Fruit fly (Drosophila melanogaster) whole organism, embryonic: ENCODE measurements around the gene NijB.

Source experiments
- Asciz ChIP-seq: fragments of 200-800 bp; sonication (Bioruptor generic); optimal IDR thresholded peaks from 2 replicates; lab custom pipeline; 2017; ENCODE audit warnings: missing biosample characterization, mild to moderate bottlenecking, missing genetic modification characterization, missing genetic modification reagents
- Bdp1 ChIP-seq: fragments of 200-800 bp; sonication (Bioruptor generic); optimal IDR thresholded peaks from 3 replicates; lab custom pipeline; 2016; ENCODE audit warnings: missing biosample characterization, missing genetic modification characterization
- Blimp-1 ChIP-seq: fragments of 200-800 bp; sonication (Bioruptor generic); optimal IDR thresholded peaks from 3 replicates; lab custom pipeline; 2018; ENCODE audit warnings: missing biosample characterization, missing genetic modification characterization, mild to moderate bottlenecking, moderate library complexity, missing genetic modification reagents
- BtbVII ChIP-seq: fragments of 200-800 bp; sonication (Bioruptor generic); optimal IDR thresholded peaks from 3 replicates; lab custom pipeline; 2017; ENCODE audit warnings: missing biosample characterization, mild to moderate bottlenecking, missing genetic modification characterization
- CG11247 ChIP-seq: fragments of 200-800 bp; sonication (Bioruptor generic); IDR thresholded peaks from 2 replicates; pipeline ENCODE4 v1.3.6; 2022; ENCODE audit warnings: missing biosample characterization, missing genetic modification characterization
- CG12155 ChIP-seq: fragments of 200-800 bp; sonication (Bioruptor generic); optimal IDR thresholded peaks from 3 replicates; lab custom pipeline; 2016; ENCODE audit warnings: missing biosample characterization, missing genetic modification characterization
- CG14441 ChIP-seq: fragments of 200-800 bp; sonication (Bioruptor generic); IDR thresholded peaks from 2 replicates; pipeline ENCODE4 v1.3.6; 2022; ENCODE audit warnings: missing biosample characterization, missing genetic modification characterization
- CG16815 ChIP-seq: fragments of 200-800 bp; sonication (Bioruptor generic); optimal IDR thresholded peaks from 3 replicates; lab custom pipeline; 2017; ENCODE audit warnings: missing biosample characterization, mild to moderate bottlenecking, missing genetic modification characterization
- CG16863 ChIP-seq: fragments of 200-800 bp; sonication (Bioruptor generic); optimal IDR thresholded peaks from 3 replicates; lab custom pipeline; 2016; ENCODE audit warnings: missing biosample characterization, missing genetic modification characterization
- CG17385 ChIP-seq: fragments of 200-800 bp; sonication (Bioruptor generic); optimal IDR thresholded peaks from 3 replicates; lab custom pipeline; 2018; ENCODE audit warnings: missing biosample characterization, mild to moderate bottlenecking, missing genetic modification characterization
- CG17568 ChIP-seq: fragments of 200-800 bp; sonication (Bioruptor generic); optimal IDR thresholded peaks from 2 replicates; lab custom pipeline; 2018; ENCODE audit warnings: missing biosample characterization, mild to moderate bottlenecking, missing genetic modification characterization, moderate library complexity
- CG17802 ChIP-seq: fragments of 200-800 bp; sonication (Bioruptor generic); optimal IDR thresholded peaks from 2 replicates; lab custom pipeline; 2018; ENCODE audit warnings: missing biosample characterization, mild to moderate bottlenecking, missing genetic modification characterization, moderate library complexity
- CG2120 ChIP-seq: fragments of 200-800 bp; sonication (Bioruptor generic); optimal IDR thresholded peaks from 3 replicates; lab custom pipeline; 2016; ENCODE audit warnings: missing biosample characterization, missing genetic modification characterization
- CG2889 ChIP-seq: fragments of 200-800 bp; sonication (Bioruptor generic); IDR thresholded peaks from 3 replicates; pipeline ENCODE4 v1.3.6; 2022; ENCODE audit warnings: missing biosample characterization, missing genetic modification characterization
- CG3065 ChIP-seq: fragments of 200-800 bp; sonication (Bioruptor generic); optimal IDR thresholded peaks from 2 replicates; lab custom pipeline; 2016; ENCODE audit warnings: missing biosample characterization, missing genetic modification characterization
- CG3281 ChIP-seq: fragments of 200-800 bp; sonication (Bioruptor generic); optimal IDR thresholded peaks from 3 replicates; lab custom pipeline; 2017; ENCODE audit warnings: missing biosample characterization, mild to moderate bottlenecking, missing genetic modification characterization
- CG4282 ChIP-seq: fragments of 200-800 bp; sonication (Bioruptor generic); optimal IDR thresholded peaks from 2 replicates; lab custom pipeline; 2016; ENCODE audit warnings: missing biosample characterization, missing genetic modification characterization
- CG4328 ChIP-seq: fragments of 200-800 bp; sonication (Bioruptor generic); optimal IDR thresholded peaks from 3 replicates; lab custom pipeline; 2017; ENCODE audit warnings: missing biosample characterization, missing genetic modification reagents, missing genetic modification characterization
- CG6272 ChIP-seq: fragments of 200-800 bp; sonication (Bioruptor generic); IDR thresholded peaks from 2 replicates; pipeline ENCODE4 v1.3.6; 2022; ENCODE audit warnings: missing biosample characterization, missing genetic modification characterization
- CG6689 ChIP-seq: fragments of 200-800 bp; sonication (Bioruptor generic); IDR thresholded peaks from 2 replicates; pipeline ENCODE4 v1.3.6; 2022; ENCODE audit warnings: missing biosample characterization, missing genetic modification characterization
- CG6765 ChIP-seq: fragments of 200-800 bp; sonication (Bioruptor generic); optimal IDR thresholded peaks from 3 replicates; lab custom pipeline; 2017; ENCODE audit warnings: missing biosample characterization, mild to moderate bottlenecking, missing genetic modification characterization
- Dek ChIP-seq: fragments of 200-800 bp; sonication (Bioruptor generic); optimal IDR thresholded peaks from 3 replicates; lab custom pipeline; 2019; ENCODE audit warnings: missing biosample characterization, mild to moderate bottlenecking, missing genetic modification characterization, moderate library complexity
- Doc3 ChIP-seq: fragments of 200-800 bp; sonication (Bioruptor generic); IDR thresholded peaks from 3 replicates; pipeline ENCODE4 v1.3.6; 2022; ENCODE audit warnings: missing biosample characterization, missing genetic modification characterization; ENCODE audit not compliant: partially characterized antibody
- Hand ChIP-seq: fragments of 200-800 bp; sonication (Bioruptor generic); optimal IDR thresholded peaks from 2 replicates; lab custom pipeline; 2017; ENCODE audit warnings: mild to moderate bottlenecking, missing biosample characterization, missing genetic modification reagents, missing genetic modification characterization
- Hmx ChIP-seq: fragments of 200-800 bp; sonication (Bioruptor generic); optimal IDR thresholded peaks from 2 replicates; lab custom pipeline; 2016; ENCODE audit warnings: missing biosample characterization, missing genetic modification characterization
- MTF-1 ChIP-seq: fragments of 200-800 bp; sonication (Bioruptor generic); optimal IDR thresholded peaks from 2 replicates; lab custom pipeline; 2018; ENCODE audit warnings: missing biosample characterization, mild to moderate bottlenecking, missing genetic modification characterization, borderline replicate concordance
- NC2α ChIP-seq: fragments of 200-800 bp; sonication (Bioruptor generic); optimal IDR thresholded peaks from 2 replicates; lab custom pipeline; 2016; ENCODE audit warnings: missing biosample characterization, missing genetic modification characterization
- NFAT ChIP-seq: fragments of 200-800 bp; sonication (Bioruptor generic); IDR thresholded peaks from 2 replicates; pipeline ENCODE4 v1.3.6; 2022; ENCODE audit warnings: missing biosample characterization, missing genetic modification characterization
- Ptx1 ChIP-seq: fragments of 200-800 bp; sonication (Bioruptor generic); IDR thresholded peaks from 2 replicates; pipeline ENCODE4 v1.3.6; 2022; ENCODE audit warnings: missing biosample characterization, missing genetic modification characterization
- Six4 ChIP-seq: fragments of 200-800 bp; sonication (Bioruptor generic); optimal IDR thresholded peaks from 2 replicates; lab custom pipeline; 2016; ENCODE audit warnings: missing biosample characterization, missing genetic modification characterization
- Sox100B ChIP-seq: fragments of 200-800 bp; sonication (Bioruptor generic); optimal IDR thresholded peaks from 3 replicates; lab custom pipeline; 2018; ENCODE audit warnings: missing biosample characterization, mild to moderate bottlenecking, missing genetic modification characterization
- Taf1 ChIP-seq: fragments of 200-800 bp; sonication (Bioruptor generic); IDR thresholded peaks from 2 replicates; pipeline ENCODE4 v1.3.6; 2022; ENCODE audit warnings: missing biosample characterization, missing genetic modification characterization
- croc ChIP-seq: fragments of 200-800 bp; sonication (Bioruptor generic); conservative IDR thresholded peaks from 3 replicates; pipeline ENCODE4 v1.3.6; 2022; ENCODE audit warnings: missing biosample characterization, missing genetic modification characterization
- disco-r ChIP-seq: fragments of 200-800 bp; sonication (Bioruptor generic); optimal IDR thresholded peaks from 2 replicates; lab custom pipeline; 2016; ENCODE audit warnings: missing biosample characterization, missing genetic modification characterization
- emc ChIP-seq: fragments of 200-800 bp; sonication (Bioruptor generic); optimal IDR thresholded peaks from 2 replicates; lab custom pipeline; 2016; ENCODE audit warnings: missing biosample characterization, missing genetic modification characterization
- fru ChIP-seq: fragments of >200 bp; optimal IDR thresholded peaks from 2 replicates; lab custom pipeline; 2017
- gro ChIP-seq: fragments of 200-800 bp; sonication (Bioruptor generic); optimal IDR thresholded peaks from 2 replicates; lab custom pipeline; 2016; ENCODE audit warnings: missing biosample characterization, missing genetic modification characterization
- kni ChIP-seq: fragments of 200-800 bp; sonication (Bioruptor generic); optimal IDR thresholded peaks from 3 replicates; lab custom pipeline; 2017; ENCODE audit warnings: mild to moderate bottlenecking, missing biosample characterization, missing genetic modification reagents, missing genetic modification characterization
- mam ChIP-seq: fragments of 200-800 bp; sonication (Bioruptor generic); optimal IDR thresholded peaks from 3 replicates; lab custom pipeline; 2016; ENCODE audit warnings: missing biosample characterization, missing genetic modification characterization
- org-1 ChIP-seq: fragments of 200-800 bp; sonication (Bioruptor generic); optimal IDR thresholded peaks from 2 replicates; lab custom pipeline; 2017; ENCODE audit warnings: missing biosample characterization, missing genetic modification characterization
- otp ChIP-seq: fragments of 200-800 bp; sonication (Bioruptor generic); IDR thresholded peaks from 3 replicates; pipeline ENCODE4, ENCODE4 v1.3.6; 2022; ENCODE audit warnings: missing biosample characterization, missing genetic modification characterization
- pan ChIP-seq, 4 experiments: fragments of >200 bp in 3 of 4; fragments of 200-800 bp in 1 of 4; sonication (Bioruptor generic) in 1 of 4; optimal IDR thresholded peaks in 3 of 4; IDR thresholded peaks in 1 of 4; 2 replicates each; pipeline versions ENCODE4 v1.3.6 to Lab custom; 2017 to 2022; ENCODE audit warnings: missing biosample characterization in 2 of 4, missing genetic modification characterization in 2 of 4, mixed read lengths in 1 of 4
- pum ChIP-seq: fragments of 200-800 bp; sonication (Bioruptor generic); optimal IDR thresholded peaks from 2 replicates; lab custom pipeline; 2016; ENCODE audit warnings: missing biosample characterization, missing genetic modification characterization
- repo ChIP-seq: fragments of 200-800 bp; sonication (Bioruptor generic); optimal IDR thresholded peaks from 2 replicates; lab custom pipeline; 2016; ENCODE audit warnings: missing biosample characterization, missing genetic modification characterization
- row ChIP-seq: fragments of 200-800 bp; sonication (Bioruptor generic); IDR thresholded peaks from 3 replicates; pipeline ENCODE4 v1.3.6; 2022; ENCODE audit warnings: missing biosample characterization, missing genetic modification characterization
- sim ChIP-seq: fragments of 200-800 bp; sonication (Bioruptor generic); IDR thresholded peaks from 2 replicates; pipeline ENCODE4 v1.3.6; 2022; ENCODE audit warnings: missing biosample characterization, missing genetic modification characterization
- sob ChIP-seq: fragments of 200-800 bp; sonication (Bioruptor generic); IDR thresholded peaks from 2 replicates; pipeline ENCODE4 v1.3.6; 2022; ENCODE audit warnings: missing biosample characterization, missing genetic modification characterization
- stc ChIP-seq: fragments of 200-800 bp; sonication (Bioruptor generic); IDR thresholded peaks from 2 replicates; pipeline ENCODE4 v1.3.6; 2022; ENCODE audit warnings: missing biosample characterization, missing genetic modification characterization
- ttk ChIP-seq: fragments of 200-800 bp; sonication (Bioruptor generic); IDR thresholded peaks from 2 replicates; pipeline ENCODE4 v2.1.2; 2022; ENCODE audit warnings: missing biosample characterization, missing genetic modification characterization
- tup ChIP-seq: fragments of 200-800 bp; sonication (Bioruptor generic); optimal IDR thresholded peaks from 2 replicates; lab custom pipeline; 2016; ENCODE audit warnings: missing biosample characterization, mild to moderate bottlenecking, missing genetic modification characterization, moderate library complexity
- vfl ChIP-seq: fragments of 200-800 bp; sonication (Bioruptor generic); optimal IDR thresholded peaks from 2 replicates; lab custom pipeline; 2016; ENCODE audit warnings: missing biosample characterization, missing genetic modification characterization
- wdn ChIP-seq: fragments of 200-800 bp; sonication (Bioruptor generic); IDR thresholded peaks from 2 replicates; pipeline ENCODE4 v1.3.6; 2022; ENCODE audit warnings: missing biosample characterization, missing genetic modification characterization

The NijB gene

DNA sequence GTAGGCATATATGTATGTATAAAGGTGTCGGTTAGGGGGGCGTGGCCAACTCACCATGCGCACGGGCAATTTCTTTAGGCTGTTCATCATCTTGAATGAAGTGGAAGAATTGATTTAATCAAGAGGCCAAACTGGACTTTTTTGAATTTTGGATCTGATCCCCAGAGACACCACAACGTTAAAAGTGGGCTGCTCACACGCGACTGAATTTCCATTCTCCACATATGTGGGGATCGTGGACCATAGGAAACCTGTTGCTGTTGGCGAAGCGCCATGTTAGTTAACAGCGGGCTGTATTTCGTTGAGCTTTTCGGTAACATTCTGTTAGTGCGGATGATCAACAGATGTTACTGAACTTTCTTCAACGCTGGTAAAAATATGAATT lies 5.9 kb downstream of the NijB start, which contains the start of gene CG3902 (continued):
- TF ChIP-seq CG6765 (GFP tag; lab: Kevin White, UChicago) (peak; percentile 43), pan (optimal IDR thresholded peaks at IDR 0.05; lab: Kevin White, UChicago) (no peak), pan (GFP tag; optimal IDR thresholded peaks at IDR 0.05 in 1 of 2, IDR thresholded peaks at IDR 0.05 in 1 of 2) (no peak), CG14441 (GFP tag; lab: Robert Waterston, UW) (no peak; the same call in 1 of the 2 replicates), Hmx (GFP tag; lab: Kevin White, UChicago) (no peak), fru (lab: Kevin White, UChicago) (no peak), CG4282 (GFP tag; lab: Kevin White, UChicago) (no peak), CG3065 (peak; percentile 19), CG17568 (GFP tag; lab: Kevin White, UChicago) (peak; percentile 49), Dek (no peak), Sox100B (no peak), CG16863 (GFP tag; lab: Kevin White, UChicago) (no peak), croc (GFP tag; lab: Robert Waterston, UW) (no peak), disco-r (GFP tag; lab: Kevin White, UChicago) (no peak), CG2120 (GFP tag; lab: Kevin White, UChicago) (peak; percentile 3), mam (GFP tag; lab: Kevin White, UChicago) (no peak), org-1 (GFP tag; lab: Kevin White, UChicago) (no peak), ttk (GFP tag; lab: Robert Waterston, UW) (no peak), otp (GFP tag; lab: Robert Waterston, UW) (no peak), sim (GFP tag; lab: Robert Waterston, UW) (no peak), Hand (GFP tag; lab: Kevin White, UChicago) (peak; percentile 49), CG17385 (peak; percentile 28), kni (no peak), CG6689 (GFP tag; lab: Robert Waterston, UW) (no peak), MTF-1 (GFP tag; lab: Kevin White, UChicago) (no peak), Bdp1 (GFP tag; lab: Kevin White, UChicago) (no peak), NC2α (GFP tag; lab: Kevin White, UChicago) (no peak), tup (GFP tag; lab: Kevin White, UChicago) (no peak), wdn (GFP tag; lab: Robert Waterston, UW) (no peak), stc (peak; percentile 13; the same call in 1 of the 2 replicates), CG2889 (no peak), CG17802 (no peak), CG16815 (no peak), CG4328 (GFP tag; lab: Kevin White, UChicago) (no peak), row (GFP tag; lab: Robert Waterston, UW) (no peak), emc (no peak), Asciz (GFP tag; lab: Kevin White, UChicago) (no peak), CG3281 (GFP tag; lab: Kevin White, UChicago) (peak; percentile 16), CG6272 (GFP tag; lab: Robert Waterston, UW) (no peak), repo (GFP tag; lab: Kevin White, UChicago) (no peak), sob (GFP tag; lab: Robert Waterston, UW) (peak; percentile 29; the same call in 1 of the 2 replicates), pum (no peak), NFAT (GFP tag; lab: Robert Waterston, UW) (peak; percentile 68), gro (GFP tag; lab: Kevin White, UChicago) (peak; percentile 56), vfl (GFP tag; lab: Kevin White, UChicago) (no peak), Blimp-1 (GFP tag; lab: Kevin White, UChicago) (no peak), BtbVII (GFP tag; lab: Kevin White, UChicago) (peak; percentile 43), Taf1 (GFP tag; lab: Robert Waterston, UW) (no peak), Doc3 (GFP tag; lab: Robert Waterston, UW) (no peak), CG12155 (GFP tag; lab: Kevin White, UChicago) (no peak), Six4 (GFP tag; lab: Kevin White, UChicago) (no peak), CG11247 (GFP tag; lab: Robert Waterston, UW) (0 out of 2 replicates have a peak, but pooled peaks have one; percentile 28), Ptx1 (GFP tag; lab: Robert Waterston, UW) (no peak)
